Worm (Caenorhabditis elegans): ENCODE data around the gene pud-1.2.

pud-1.2 gene

ce11 chrV:2277260-2277659, 45.1 kb downstream of the pud-1.2 start:
- TF ChIP-seq tra-4 (tag; optimal IDR thresholded peaks at IDR 0.05) (no peak), pes-1 (GFP tag; IDR thresholded peaks at IDR 0.05) (no peak)

- TF ChIP-seq hmbx-1 (tag; optimal IDR thresholded peaks at IDR 0.05) (no peak), hmg-4 (GFP tag; optimal IDR thresholded peaks at IDR 0.05) (no peak), tbx-11 (GFP tag; IDR thresholded peaks at IDR 0.05) (no peak), ceh-13 (GFP tag; optimal IDR thresholded peaks at IDR 0.05) (no peak), pes-1 (GFP tag; IDR thresholded peaks at IDR 0.05) (no peak), scrt-1 (GFP tag; IDR thresholded peaks at IDR 0.05) (no peak), ets-7 (tag; optimal IDR thresholded peaks at IDR 0.05) (no peak), aly-1 (tag; optimal IDR thresholded peaks at IDR 0.05) (no peak), ceh-36 (tag; optimal IDR thresholded peaks at IDR 0.05) (no peak), B0310.2 (tag; optimal IDR thresholded peaks at IDR 0.05) (no peak), sea-1 (GFP tag; conservative IDR thresholded peaks at IDR 0.05) (no peak), ama-1 (optimal IDR thresholded peaks at IDR 0.05) (no peak), F13C5.2 (tag; optimal IDR thresholded peaks at IDR 0.05) (no peak), tbx-37 (GFP tag; conservative IDR thresholded peaks at IDR 0.05) (no peak)
These were observed 48.0 kb downstream of the pud-1.2 start, which contains the start of the genes Y5H2A.4 and abu-4 for ce11 chrV:2274253-2274892. Y5H2A.4 (minus strand) TSS chrV:2274353. abu-4 (plus strand) TSS chrV:2274842.

Data from whole organism, early embryonic.